Fruit fly (Drosophila melanogaster) Kc167 (cell line): ENCODE measurements around the gene BTBD9.

ENCODE experiments used
- Myc ChIP-seq: fragments of >200 bp; optimal IDR thresholded peaks from 2 replicates; lab custom pipeline; 2017; ENCODE audit warnings: missing external identifiers
- Sin3A ChIP-seq: fragments of >200 bp; optimal IDR thresholded peaks from 2 replicates; lab custom pipeline; 2018; ENCODE audit warnings: missing external identifiers
- h ChIP-seq: fragments of >200 bp; optimal IDR thresholded peaks from 3 replicates; lab custom pipeline; 2018; ENCODE audit warnings: missing external identifiers
- insv ChIP-seq: fragments of >200 bp; optimal IDR thresholded peaks from 3 replicates; lab custom pipeline; 2018; ENCODE audit warnings: missing external identifiers
- psq ChIP-seq: fragments of >200 bp; optimal IDR thresholded peaks from 2 replicates; lab custom pipeline; 2017; ENCODE audit warnings: missing external identifiers

- TF ChIP-seq psq (lab: Kevin White, UChicago) (no peak), h (no peak), Myc (no peak), insv (no peak), Sin3A (no peak)
These were observed 32.7 kb downstream of the BTBD9 start for dm6 chrX:10801033-10801432.
